Fruit fly (Drosophila melanogaster) whole organism, embryonic: Measurements from ENCODE around the gene CG31211.
A peak's percentile ranks its signal among the peaks of the same experiment; 100 is the strongest.

Source experiments
- Ada2b ChIP-seq: fragments of 200-800 bp; sonication (Bioruptor generic); IDR thresholded peaks from 2 replicates; pipeline ENCODE4 v1.3.6; 2022; ENCODE audit warnings: missing biosample characterization, missing genetic modification characterization
- Adf1 ChIP-seq: fragments of 200-800 bp; sonication (Bioruptor generic); IDR thresholded peaks from 2 replicates; pipeline ENCODE4 v1.3.6; 2022; ENCODE audit warnings: missing biosample characterization, missing genetic modification characterization
- Bdp1 ChIP-seq: fragments of 200-800 bp; sonication (Bioruptor generic); optimal IDR thresholded peaks from 3 replicates; lab custom pipeline; 2016; ENCODE audit warnings: missing biosample characterization, missing genetic modification characterization
- CG10979 ChIP-seq: fragments of 200-800 bp; sonication (Bioruptor generic); optimal IDR thresholded peaks from 2 replicates; lab custom pipeline; 2018; ENCODE audit warnings: missing biosample characterization, mild to moderate bottlenecking, missing genetic modification characterization, moderate library complexity
- CG11093 ChIP-seq: fragments of 200-800 bp; sonication (Bioruptor generic); IDR thresholded peaks from 3 replicates; pipeline ENCODE4 v1.3.6; 2022; ENCODE audit warnings: missing biosample characterization, missing genetic modification characterization
- CG11456 ChIP-seq: fragments of 200-800 bp; sonication (Bioruptor generic); IDR thresholded peaks from 3 replicates; pipeline ENCODE4 v1.3.6; 2022; ENCODE audit warnings: missing biosample characterization, missing genetic modification characterization
- CG12155 ChIP-seq: fragments of 200-800 bp; sonication (Bioruptor generic); optimal IDR thresholded peaks from 3 replicates; lab custom pipeline; 2016; ENCODE audit warnings: missing biosample characterization, missing genetic modification characterization
- CG12236 ChIP-seq: fragments of 200-800 bp; sonication (Bioruptor generic); optimal IDR thresholded peaks from 2 replicates; lab custom pipeline; 2016; ENCODE audit warnings: missing biosample characterization, missing genetic modification characterization
- CG13624 ChIP-seq: fragments of 200-800 bp; sonication (Bioruptor generic); optimal IDR thresholded peaks from 2 replicates; lab custom pipeline; 2016; ENCODE audit warnings: missing biosample characterization, missing genetic modification characterization
- CG18011 ChIP-seq: fragments of 200-800 bp; sonication (Bioruptor generic); optimal IDR thresholded peaks from 2 replicates; lab custom pipeline; 2017; ENCODE audit warnings: missing biosample characterization, missing genetic modification characterization, mild to moderate bottlenecking, moderate library complexity, missing genotype
- CG2199 ChIP-seq: fragments of 200-800 bp; sonication (Bioruptor generic); IDR thresholded peaks from 3 replicates; pipeline ENCODE4 v1.3.6; 2022; ENCODE audit warnings: missing biosample characterization, missing genetic modification characterization
- CG3065 ChIP-seq: fragments of 200-800 bp; sonication (Bioruptor generic); optimal IDR thresholded peaks from 2 replicates; lab custom pipeline; 2016; ENCODE audit warnings: missing biosample characterization, missing genetic modification characterization
- CG31365 ChIP-seq: fragments of 200-800 bp; sonication (Bioruptor generic); optimal IDR thresholded peaks from 2 replicates; lab custom pipeline; 2018; ENCODE audit warnings: missing biosample characterization, mild to moderate bottlenecking, missing genetic modification characterization
- CG33557 ChIP-seq: fragments of 200-800 bp; sonication (Bioruptor generic); optimal IDR thresholded peaks from 2 replicates; lab custom pipeline; 2019; ENCODE audit warnings: missing biosample characterization, mild to moderate bottlenecking, missing genetic modification characterization, moderate library complexity
- CG42726 ChIP-seq: fragments of 200-800 bp; sonication (Bioruptor generic); IDR thresholded peaks from 2 replicates; pipeline ENCODE4 v1.3.6; 2022; ENCODE audit warnings: missing biosample characterization, missing genetic modification characterization; ENCODE audit not compliant: partially characterized antibody
- CG6683 ChIP-seq: fragments of 200-800 bp; sonication (Bioruptor generic); optimal IDR thresholded peaks from 2 replicates; lab custom pipeline; 2017; ENCODE audit warnings: missing biosample characterization, mild to moderate bottlenecking, missing genetic modification characterization, missing genetic modification reagents
- CG7786 ChIP-seq: fragments of 200-800 bp; sonication (Bioruptor generic); optimal IDR thresholded peaks from 2 replicates; lab custom pipeline; 2016; ENCODE audit warnings: missing biosample characterization, missing genetic modification characterization
- CG8290 ChIP-seq, 3 experiments: fragments of 200-800 bp; sonication (Bioruptor generic); optimal IDR thresholded peaks; 2 replicates each; lab custom pipeline; 2016 to 2019; ENCODE audit warnings: missing biosample characterization in 3 of 3, missing genetic modification characterization in 3 of 3, mild to moderate bottlenecking in 2 of 3, moderate library complexity in 1 of 3
- CG9817 ChIP-seq: fragments of 200-800 bp; sonication (Bioruptor generic); optimal IDR thresholded peaks from 2 replicates; lab custom pipeline; 2018; ENCODE audit warnings: missing biosample characterization, mild to moderate bottlenecking, missing genetic modification characterization, moderate library complexity
- D ChIP-seq, 2 experiments: fragments of 200-800 bp in 1 of 2; fragments of >200 bp in 1 of 2; sonication (Bioruptor generic) in 1 of 2; optimal IDR thresholded peaks; 2 replicates in 1 of 2; 3 replicates in 1 of 2; lab custom pipeline; 2017; ENCODE audit warnings: mild to moderate bottlenecking in 1 of 2, missing biosample characterization in 1 of 2, missing genetic modification characterization in 1 of 2, missing genetic modification reagents in 1 of 2
- E2f1 ChIP-seq: fragments of 200-800 bp; sonication (Bioruptor generic); IDR thresholded peaks from 2 replicates; pipeline ENCODE4 v1.3.6; 2022; ENCODE audit warnings: missing biosample characterization, missing genetic modification characterization
- Ets65A ChIP-seq: fragments of 200-800 bp; sonication (Bioruptor generic); peaks from one replicate; lab custom pipeline; 2016; ENCODE audit warnings: missing biosample characterization, missing genetic modification characterization
- HHEX ChIP-seq: fragments of 200-800 bp; sonication (Bioruptor generic); optimal IDR thresholded peaks from 3 replicates; lab custom pipeline; 2017; ENCODE audit warnings: missing biosample characterization, mild to moderate bottlenecking, missing genetic modification characterization, missing genetic modification reagents
- HLH4C ChIP-seq: fragments of 200-800 bp; sonication (Bioruptor generic); IDR thresholded peaks from 3 replicates; pipeline ENCODE4 v1.3.6; 2022; ENCODE audit warnings: missing biosample characterization, missing genetic modification characterization; ENCODE audit not compliant: partially characterized antibody
- MTF-1 ChIP-seq: fragments of 200-800 bp; sonication (Bioruptor generic); optimal IDR thresholded peaks from 2 replicates; lab custom pipeline; 2018; ENCODE audit warnings: missing biosample characterization, mild to moderate bottlenecking, missing genetic modification characterization, borderline replicate concordance
- Mrtf ChIP-seq: fragments of 200-800 bp; sonication (Bioruptor generic); IDR thresholded peaks from 3 replicates; pipeline ENCODE4 v1.3.6; 2022; ENCODE audit warnings: missing biosample characterization, missing genetic modification characterization
- Nf-YB ChIP-seq: fragments of 200-800 bp; sonication (Bioruptor generic); optimal IDR thresholded peaks from 3 replicates; lab custom pipeline; 2019; ENCODE audit warnings: missing biosample characterization, mild to moderate bottlenecking, missing genetic modification characterization, moderate library complexity
- Opbp ChIP-seq: fragments of 200-800 bp; sonication (Bioruptor generic); IDR thresholded peaks from 3 replicates; pipeline ENCODE4 v1.3.6; 2022; ENCODE audit warnings: missing biosample characterization, missing genetic modification characterization; ENCODE audit not compliant: partially characterized antibody
- Rx ChIP-seq: fragments of 200-800 bp; sonication (Bioruptor generic); IDR thresholded peaks from 2 replicates; pipeline ENCODE4 v1.3.6; 2022; ENCODE audit warnings: missing biosample characterization, missing genetic modification characterization
- Sry-δ ChIP-seq: fragments of 200-800 bp; sonication (Bioruptor generic); optimal IDR thresholded peaks from 2 replicates; lab custom pipeline; 2016; ENCODE audit warnings: missing biosample characterization, missing genetic modification characterization
- Tbp ChIP-seq: fragments of >200 bp; optimal IDR thresholded peaks from 2 replicates; lab custom pipeline; 2018; ENCODE audit warnings: missing biosample characterization, missing genetic modification characterization
- al ChIP-seq: fragments of 200-800 bp; sonication (Bioruptor generic); IDR thresholded peaks from 2 replicates; pipeline ENCODE4 v1.3.6; 2022; ENCODE audit warnings: missing biosample characterization, missing genetic modification characterization
- bcd ChIP-seq: fragments of 200-800 bp; sonication (Bioruptor generic); optimal IDR thresholded peaks from 2 replicates; lab custom pipeline; 2017; ENCODE audit warnings: missing biosample characterization, mild to moderate bottlenecking, missing genetic modification characterization
- bowl ChIP-seq: fragments of 200-800 bp; sonication (Bioruptor generic); IDR thresholded peaks from 2 replicates; pipeline ENCODE4 v1.3.6; 2022; ENCODE audit warnings: missing biosample characterization, missing genetic modification characterization
- caup ChIP-seq: fragments of 200-800 bp; sonication (Bioruptor generic); optimal IDR thresholded peaks from 3 replicates; lab custom pipeline; 2017; ENCODE audit warnings: missing biosample characterization, mild to moderate bottlenecking, missing genetic modification characterization, moderate library complexity; ENCODE audit not compliant: severe bottlenecking
- ci ChIP-seq: fragments of 200-800 bp; sonication (Bioruptor generic); IDR thresholded peaks from 3 replicates; pipeline ENCODE4 v1.3.6; 2022; ENCODE audit warnings: missing biosample characterization, missing genetic modification characterization
- corto ChIP-seq: fragments of 200-800 bp; sonication (Bioruptor generic); optimal IDR thresholded peaks from 2 replicates; lab custom pipeline; 2016; ENCODE audit warnings: missing biosample characterization, mild to moderate bottlenecking, missing genetic modification characterization, moderate library complexity
- fru ChIP-seq: fragments of >200 bp; optimal IDR thresholded peaks from 2 replicates; lab custom pipeline; 2017
- gem ChIP-seq: fragments of 200-800 bp; sonication (Bioruptor generic); optimal IDR thresholded peaks from 2 replicates; lab custom pipeline; 2019; ENCODE audit warnings: missing biosample characterization, mild to moderate bottlenecking, missing genetic modification characterization, moderate library complexity
- her ChIP-seq: fragments of 200-800 bp; sonication (Bioruptor generic); optimal IDR thresholded peaks from 2 replicates; lab custom pipeline; 2016; ENCODE audit warnings: missing biosample characterization, missing genetic modification characterization
- lbe ChIP-seq: fragments of 200-800 bp; sonication (Bioruptor generic); optimal IDR thresholded peaks from 2 replicates; lab custom pipeline; 2016; ENCODE audit warnings: missing biosample characterization, mild to moderate bottlenecking, missing genetic modification characterization
- nau ChIP-seq: fragments of 200-800 bp; sonication (Bioruptor generic); optimal IDR thresholded peaks from 3 replicates; lab custom pipeline; 2017; ENCODE audit warnings: missing biosample characterization, mild to moderate bottlenecking, missing genetic modification characterization, missing genetic modification reagents
- pita ChIP-seq: fragments of 200-800 bp; sonication (Bioruptor generic); optimal IDR thresholded peaks from 2 replicates; lab custom pipeline; 2017; ENCODE audit warnings: missing biosample characterization, mild to moderate bottlenecking, missing genetic modification characterization
- sug ChIP-seq: fragments of 200-800 bp; optimal IDR thresholded peaks from 2 replicates; lab custom pipeline; 2019; ENCODE audit warnings: missing biosample characterization, mild to moderate bottlenecking, missing genetic modification characterization, moderate library complexity
- tll ChIP-seq, 2 experiments: fragments of 200-800 bp in 1 of 2; fragments of >200 bp in 1 of 2; sonication (Bioruptor generic) in 1 of 2; optimal IDR thresholded peaks; 2 replicates each; lab custom pipeline; 2017 to 2019; ENCODE audit warnings: missing biosample characterization in 2 of 2, missing genetic modification characterization in 2 of 2, mild to moderate bottlenecking in 1 of 2, moderate library complexity in 1 of 2
- vfl ChIP-seq: fragments of 200-800 bp; sonication (Bioruptor generic); optimal IDR thresholded peaks from 2 replicates; lab custom pipeline; 2016; ENCODE audit warnings: missing biosample characterization, missing genetic modification characterization
- vvl ChIP-seq: fragments of 200-800 bp; sonication (Bioruptor generic); IDR thresholded peaks from 2 replicates; pipeline ENCODE4 v1.3.6; 2022; ENCODE audit warnings: missing biosample characterization, missing genetic modification characterization
- wdn ChIP-seq: fragments of 200-800 bp; sonication (Bioruptor generic); IDR thresholded peaks from 2 replicates; pipeline ENCODE4 v1.3.6; 2022; ENCODE audit warnings: missing biosample characterization, missing genetic modification characterization

CG31211 gene

DNA sequence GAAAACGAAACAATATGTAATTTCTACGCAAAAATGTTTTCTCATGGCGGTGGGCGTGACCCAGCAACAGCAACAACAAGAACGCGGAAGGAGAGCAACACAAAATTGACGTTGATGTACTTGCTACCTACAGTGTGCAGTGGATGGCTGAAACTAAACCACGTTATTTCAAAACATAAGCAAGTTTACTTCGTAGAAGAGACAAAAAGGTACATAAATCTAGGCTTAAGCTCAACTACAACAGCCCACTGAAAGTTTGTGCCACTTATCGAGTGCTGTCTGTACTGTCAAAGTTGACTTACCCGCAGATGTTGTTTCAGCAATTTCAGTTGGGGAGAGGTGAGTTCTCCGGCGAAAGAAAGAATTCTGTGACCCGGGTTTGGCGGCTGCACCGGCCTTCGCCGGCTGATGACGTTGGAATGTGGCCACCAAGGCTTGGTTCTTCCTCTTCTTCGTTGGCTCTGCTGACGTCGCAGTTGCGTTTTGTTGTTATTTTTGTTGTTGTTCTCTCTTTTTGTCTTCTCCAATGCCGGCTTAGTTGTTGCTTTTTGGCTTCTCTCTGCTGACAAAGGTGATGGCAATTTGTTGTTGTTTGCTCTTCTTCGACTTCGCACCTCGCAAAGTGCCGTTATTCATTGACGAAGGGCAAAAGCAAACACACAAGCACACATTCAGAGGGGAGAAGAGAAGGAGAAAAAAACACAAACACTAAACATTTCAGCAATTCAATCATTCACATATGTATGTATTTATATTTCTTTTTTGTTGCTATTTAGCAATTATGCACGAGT, 2.2 kb upstream of the CG31211 start (continued):
- TF ChIP-seq Mrtf (GFP tag; lab: Robert Waterston, UW), result 0 out of 3 replicates have a peak, but pooled peaks have one; percentile 33
- 0 out of 3 replicates have a peak, but pooled peaks have one; percentile 46 for TF ChIP-seq CG11456 (GFP tag; lab: Robert Waterston, UW)
- TF ChIP-seq Rx (GFP tag; lab: Robert Waterston, UW), result 0 out of 2 replicates have a peak, but pooled peaks have one; percentile 19
- TF ChIP-seq fru (lab: Kevin White, UChicago), result no peak
- TF ChIP-seq Ets65A (GFP tag; lab: Kevin White, UChicago), result peak; percentile 62
- peak; percentile 22 for TF ChIP-seq bcd
- no peak for TF ChIP-seq D (optimal IDR thresholded peaks at IDR 0.05; lab: Kevin White, UChicago)
- TF ChIP-seq D (GFP tag; optimal IDR thresholded peaks at IDR 0.05; lab: Kevin White, UChicago), result no peak
- no peak for TF ChIP-seq MTF-1 (GFP tag; lab: Kevin White, UChicago)
- TF ChIP-seq CG33557 (GFP tag; lab: Kevin White, UChicago), result no peak
- TF ChIP-seq CG12236, result no peak
- peak; percentile 47; the same call in 1 of the 2 replicates for TF ChIP-seq vvl (GFP tag; lab: Robert Waterston, UW)
- peak; percentile 42; the same call in 1 of the 2 replicates for TF ChIP-seq E2f1 (GFP tag; lab: Robert Waterston, UW)
- peak; percentile 29; the same call in 1 of the 2 replicates for TF ChIP-seq al (GFP tag; lab: Robert Waterston, UW)
- no peak for TF ChIP-seq CG31365 (tag; lab: Kevin White, UChicago)
- TF ChIP-seq sug (tag; lab: Kevin White, UChicago), result no peak
- TF ChIP-seq CG11093, result no peak
- no peak; the same call in 2 of the 3 replicates for TF ChIP-seq Opbp (GFP tag; lab: Robert Waterston, UW)
- no peak for TF ChIP-seq her (GFP tag; lab: Kevin White, UChicago)
- peak; percentile 3 for TF ChIP-seq CG9817 (tag; lab: Kevin White, UChicago)
- no peak for TF ChIP-seq CG8290 (GFP tag; optimal IDR thresholded peaks at IDR 0.05; lab: Kevin White, UChicago)
- peak in 1 of 2 experiments; percentile 73 for TF ChIP-seq CG8290 (tag; optimal IDR thresholded peaks at IDR 0.05; lab: Kevin White, UChicago)
- TF ChIP-seq CG10979, result no peak
- no peak for TF ChIP-seq CG6683 (GFP tag; lab: Kevin White, UChicago)
- TF ChIP-seq CG3065 (GFP tag; lab: Kevin White, UChicago), result no peak
- no peak for TF ChIP-seq Bdp1 (GFP tag; lab: Kevin White, UChicago)
- TF ChIP-seq CG2199 (GFP tag; lab: Robert Waterston, UW), result no peak
- TF ChIP-seq HLH4C (GFP tag; lab: Robert Waterston, UW), result no peak
- TF ChIP-seq nau (GFP tag; lab: Kevin White, UChicago), result no peak
- TF ChIP-seq CG13624 (GFP tag; lab: Kevin White, UChicago), result no peak
- TF ChIP-seq Nf-YB (GFP tag; lab: Kevin White, UChicago), result no peak
- TF ChIP-seq Ada2b (GFP tag; lab: Robert Waterston, UW), result 0 out of 2 replicates have a peak, but pooled peaks have one; percentile 17
- no peak for TF ChIP-seq bowl (GFP tag; lab: Robert Waterston, UW)
- TF ChIP-seq lbe (GFP tag; lab: Kevin White, UChicago), result no peak
- TF ChIP-seq tll (GFP tag; optimal IDR thresholded peaks at IDR 0.05; lab: Kevin White, UChicago), result peak in 1 of 2 experiments; percentile 86
- no peak for TF ChIP-seq corto (GFP tag; lab: Kevin White, UChicago)
- TF ChIP-seq HHEX, result no peak
- no peak for TF ChIP-seq CG42726 (GFP tag; lab: Robert Waterston, UW)
- TF ChIP-seq gem (tag; lab: Kevin White, UChicago), result peak; percentile 37
- TF ChIP-seq vfl (GFP tag; lab: Kevin White, UChicago), result no peak
- TF ChIP-seq wdn (GFP tag; lab: Robert Waterston, UW), result no peak
- peak; percentile 27; the same call in 2 of the 3 replicates for TF ChIP-seq ci (GFP tag; lab: Robert Waterston, UW)
- TF ChIP-seq CG12155 (GFP tag; lab: Kevin White, UChicago), result no peak
- no peak for TF ChIP-seq caup (GFP tag; lab: Kevin White, UChicago)
- TF ChIP-seq Adf1, result no peak
- peak; percentile 15 for TF ChIP-seq CG7786
- TF ChIP-seq Tbp, result no peak
- no peak for TF ChIP-seq pita (GFP tag; lab: Kevin White, UChicago)
- TF ChIP-seq Sry-δ (GFP tag; lab: Kevin White, UChicago), result no peak
- TF ChIP-seq CG18011 (GFP tag; lab: Kevin White, UChicago), result no peak
